Fruit fly (Drosophila melanogaster) whole organism, larva: Measurements from ENCODE around the gene CG5815.

ENCODE experiments used
- noc ChIP-seq: fragments of 200-800 bp; sonication (Bioruptor generic); optimal IDR thresholded peaks from 3 replicates; lab custom pipeline; 2019; ENCODE audit warnings: missing biosample characterization, mild to moderate bottlenecking, missing genetic modification characterization, moderate library complexity

Gene CG5815

DNA sequence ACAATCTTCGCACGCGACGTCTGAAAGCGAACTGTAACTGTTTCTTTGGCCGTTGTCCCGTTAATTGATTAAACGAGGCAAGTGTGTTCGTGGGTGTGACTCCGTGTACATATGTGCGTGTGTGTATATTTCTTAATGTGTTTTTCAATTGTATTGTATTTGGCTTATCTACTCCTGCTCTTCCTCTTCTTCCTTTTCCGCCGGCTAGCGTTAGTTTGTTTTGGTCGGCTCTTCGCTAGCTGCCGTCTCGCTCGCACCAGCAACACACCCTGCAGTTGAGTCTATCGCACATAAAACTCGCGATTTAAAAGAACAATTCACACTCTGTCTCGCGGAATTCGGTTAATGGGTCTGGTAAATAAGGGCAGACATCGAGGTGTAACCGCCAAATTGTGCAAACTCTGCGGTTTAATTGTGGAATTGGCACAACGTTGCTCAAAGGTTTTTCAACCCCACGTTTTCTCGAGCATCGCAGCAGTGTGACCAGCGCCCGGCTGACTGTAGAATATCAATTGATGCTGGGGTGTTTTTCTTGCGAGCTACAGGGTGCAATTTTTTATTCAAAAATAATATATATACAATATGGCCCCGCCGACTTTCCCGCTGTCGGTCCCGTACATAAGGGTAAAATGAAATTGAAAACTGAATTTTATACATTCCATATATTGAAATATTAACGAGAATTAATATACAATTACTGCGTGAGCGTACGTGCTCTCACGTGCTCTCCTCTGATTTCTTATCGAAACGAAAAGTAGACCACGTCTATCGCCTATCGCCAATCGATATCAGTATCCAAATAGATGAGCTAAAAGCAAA is at the start of gene CG5815, which contains the start of gene gb:
Gene CG5815, plus strand, starts transcription at position 783 of the 819 bp plus-strand sequence.
Gene gb, minus strand, starts transcription at position 487 of the 819 bp plus-strand sequence.
- no peak for TF ChIP-seq noc (tag; lab: Kevin White, UChicago)

DNA sequence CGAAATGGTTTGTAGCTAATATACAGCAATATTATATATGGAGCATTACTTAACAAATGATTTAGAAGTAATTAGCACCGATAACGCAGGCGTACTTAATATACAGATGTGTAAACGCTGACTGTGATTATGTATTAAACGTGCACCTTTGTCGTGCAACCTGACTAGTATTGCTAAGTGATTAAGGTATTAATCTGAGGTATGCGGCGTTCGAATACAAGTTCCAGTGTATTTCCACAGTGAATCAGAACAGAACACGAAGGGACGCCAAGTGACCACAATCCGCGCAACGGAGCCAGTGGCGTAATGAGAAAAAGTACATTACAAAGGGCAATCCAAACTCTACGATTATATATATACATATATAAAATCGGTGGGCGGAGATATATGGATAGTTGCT is 48.3 kb upstream of the CG5815 start, which contains the start of gene Nep5:
Gene Nep5, minus strand, starts transcription at position 101 of the 400 bp plus-strand sequence.
- TF ChIP-seq noc (tag; lab: Kevin White, UChicago), result no peak

DNA sequence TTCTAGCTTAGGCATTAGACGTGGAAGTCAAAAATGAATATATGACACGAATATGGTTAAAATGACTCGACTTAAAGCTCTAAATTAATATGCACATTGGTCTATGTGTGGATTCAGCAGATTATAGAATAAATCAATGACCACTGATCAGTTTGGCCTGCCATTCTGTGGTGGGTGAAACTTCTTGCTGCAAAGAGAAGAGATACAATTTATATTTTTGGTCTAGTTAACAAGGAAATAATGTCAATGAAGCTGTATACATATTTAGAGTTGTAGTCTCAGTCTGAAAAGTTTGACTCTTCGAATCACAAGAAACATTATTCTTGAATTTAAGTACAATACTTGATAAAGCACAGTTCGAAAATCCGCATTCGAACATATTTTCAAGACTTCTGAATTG is 47.2 kb upstream of the CG5815 start, which contains the start of gene CG43935:
Gene CG43935, plus strand, starts transcription at position 301 of the 400 bp plus-strand sequence.
- TF ChIP-seq noc (tag; lab: Kevin White, UChicago), result no peak

DNA sequence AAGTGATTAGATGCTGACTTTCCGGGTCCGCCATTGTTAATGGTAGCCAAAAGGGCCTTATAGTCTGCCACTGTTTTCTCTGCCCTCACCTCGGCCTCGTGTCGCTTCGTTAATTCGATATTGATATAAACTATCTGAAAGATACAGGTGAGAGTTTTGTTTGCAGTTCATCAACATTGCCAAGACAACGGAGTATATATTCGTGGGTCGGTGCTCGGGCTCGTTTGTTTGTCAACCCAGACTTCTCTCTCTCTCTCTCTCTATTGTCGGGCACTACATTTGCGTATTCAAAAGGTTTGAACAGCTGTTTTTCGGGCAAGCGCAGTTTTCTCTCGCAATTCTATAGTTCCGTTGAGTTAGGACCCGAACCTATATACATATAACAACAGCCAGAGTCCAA is 45.0 kb upstream of the CG5815 start:
- no peak for TF ChIP-seq noc (tag; lab: Kevin White, UChicago)

DNA sequence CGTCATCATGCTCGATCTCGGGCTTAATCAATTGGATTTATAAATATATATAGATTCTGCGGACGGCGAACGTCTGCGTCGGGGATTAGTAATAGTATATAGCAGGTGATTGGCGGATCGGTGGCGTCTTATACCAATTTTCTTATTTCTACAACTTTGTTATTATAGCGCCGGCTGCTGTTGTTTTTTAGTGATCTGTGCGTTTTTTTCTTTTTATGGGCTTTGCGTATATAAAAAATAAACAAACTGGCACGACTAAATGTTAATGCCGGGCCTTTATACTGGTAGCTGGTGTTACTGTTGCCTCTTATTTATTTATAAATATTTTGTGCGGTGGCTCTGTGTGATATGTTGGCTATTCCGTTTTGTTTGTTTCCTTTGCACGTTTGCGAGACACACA is 43.2 kb upstream of the CG5815 start:
- TF ChIP-seq noc (tag; lab: Kevin White, UChicago), result no peak

DNA sequence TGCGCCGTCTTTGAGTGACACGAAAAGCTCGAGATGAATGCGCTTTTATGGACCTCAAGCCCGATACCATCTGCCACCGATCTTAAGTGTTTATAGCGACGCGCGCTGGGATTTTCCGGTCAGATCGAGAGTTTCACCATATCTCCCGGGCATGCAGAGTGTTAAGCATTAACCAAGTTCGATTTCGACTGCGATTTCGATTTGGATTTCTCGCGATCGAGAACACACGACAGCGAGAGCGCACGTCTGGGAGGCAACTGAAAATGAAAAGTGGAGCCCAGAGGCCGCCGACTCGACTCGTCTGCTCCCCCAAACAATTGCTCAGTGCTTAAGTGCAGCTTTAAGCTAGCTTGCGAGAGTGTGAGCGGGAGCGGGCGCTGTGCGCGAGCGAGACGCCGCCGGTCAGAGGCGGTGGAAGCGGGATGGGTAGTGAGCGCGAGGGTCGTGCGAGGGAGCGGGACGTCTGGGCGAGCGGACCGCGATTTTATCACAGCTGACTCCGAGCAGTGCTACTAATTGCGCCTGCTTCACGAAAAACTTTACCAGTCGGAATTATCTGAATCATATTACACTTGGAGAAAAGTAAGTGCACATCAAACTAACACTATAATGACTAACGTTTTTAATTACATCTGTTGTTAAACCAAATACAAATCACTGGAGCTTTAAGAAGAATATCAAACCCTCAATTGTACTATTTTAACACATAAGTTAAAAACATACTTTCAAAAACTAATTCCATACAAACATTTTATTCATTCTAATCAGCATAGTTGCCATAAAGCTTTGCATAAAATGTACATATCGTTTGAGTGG is 42.3 kb upstream of the CG5815 start, which contains the start of gene spz:
Gene spz, minus strand, starts transcription at position 261 of the 816 bp plus-strand sequence.
- TF ChIP-seq noc (tag; lab: Kevin White, UChicago), result no peak

DNA sequence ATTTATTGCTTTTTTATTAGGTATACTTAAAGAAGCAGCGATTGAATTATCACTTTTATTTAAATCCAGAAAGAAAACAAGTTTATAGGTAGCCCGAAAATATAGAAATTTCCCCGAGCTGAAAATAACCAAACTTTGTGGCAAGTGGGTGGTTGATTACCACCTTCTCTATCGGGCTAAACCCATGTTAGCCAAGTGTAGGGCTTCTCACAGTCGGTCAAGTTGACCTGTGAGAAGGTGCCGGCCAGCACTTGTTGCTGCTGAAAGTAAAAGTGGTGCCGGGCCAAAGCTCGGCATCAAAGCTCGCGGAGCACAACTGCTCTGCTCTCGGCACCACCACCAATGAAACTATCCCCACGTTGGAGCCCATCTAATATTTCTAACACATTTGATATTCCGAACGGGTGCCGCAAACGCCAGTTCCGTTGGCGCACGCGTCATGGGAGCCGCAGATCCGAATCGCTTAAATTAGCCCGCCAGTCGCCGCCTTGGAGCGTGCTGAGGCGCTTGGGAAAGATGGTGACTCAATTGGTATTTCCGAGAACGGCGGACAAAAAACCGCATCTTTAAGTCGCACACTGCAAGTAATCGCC is 41.4 kb upstream of the CG5815 start:
- TF ChIP-seq noc (tag; lab: Kevin White, UChicago), result no peak

DNA sequence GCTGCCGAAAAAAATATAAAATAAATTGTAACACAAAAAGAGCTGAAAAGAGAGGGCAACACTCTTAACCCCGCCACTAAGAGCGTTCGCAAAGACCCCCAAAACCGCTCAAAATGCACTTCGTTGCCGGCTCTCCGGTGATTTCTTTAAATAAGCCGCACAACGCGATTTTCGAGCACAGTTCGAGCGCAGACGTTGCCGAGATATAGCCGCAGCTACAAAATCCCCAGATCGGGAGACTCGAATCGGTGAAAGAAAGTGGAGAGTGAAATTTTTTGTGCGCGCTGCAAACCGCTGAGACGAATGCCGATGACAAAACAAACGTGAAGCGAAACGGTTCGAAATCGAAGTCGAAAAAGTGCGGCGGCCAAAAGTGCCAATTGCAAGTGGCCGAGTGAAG is 36.7 kb upstream of the CG5815 start, which contains the start of gene CG14257:
Gene CG14257, plus strand, starts transcription at position 177 of the 400 bp plus-strand sequence.
- TF ChIP-seq noc (tag; lab: Kevin White, UChicago), result no peak

DNA sequence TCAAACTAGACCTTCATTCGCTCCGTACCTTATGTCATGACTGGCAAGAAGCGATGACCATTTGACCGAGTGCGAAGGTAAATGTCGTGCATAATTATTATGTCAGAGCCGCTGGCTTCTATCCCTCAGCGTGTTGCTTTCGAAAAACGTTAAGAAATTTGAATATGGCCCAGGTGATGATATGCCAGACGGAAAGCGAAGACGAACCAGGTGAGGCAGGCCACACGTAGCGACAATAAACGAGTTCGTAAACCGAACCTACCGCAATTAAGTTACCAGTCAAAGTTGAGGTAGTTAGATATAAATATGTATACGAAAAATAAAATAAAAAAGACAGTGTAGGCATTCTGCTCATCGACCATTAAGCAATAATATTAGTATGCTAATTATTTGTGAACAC is 35.7 kb upstream of the CG5815 start:
- no peak for TF ChIP-seq noc (tag; lab: Kevin White, UChicago)

DNA sequence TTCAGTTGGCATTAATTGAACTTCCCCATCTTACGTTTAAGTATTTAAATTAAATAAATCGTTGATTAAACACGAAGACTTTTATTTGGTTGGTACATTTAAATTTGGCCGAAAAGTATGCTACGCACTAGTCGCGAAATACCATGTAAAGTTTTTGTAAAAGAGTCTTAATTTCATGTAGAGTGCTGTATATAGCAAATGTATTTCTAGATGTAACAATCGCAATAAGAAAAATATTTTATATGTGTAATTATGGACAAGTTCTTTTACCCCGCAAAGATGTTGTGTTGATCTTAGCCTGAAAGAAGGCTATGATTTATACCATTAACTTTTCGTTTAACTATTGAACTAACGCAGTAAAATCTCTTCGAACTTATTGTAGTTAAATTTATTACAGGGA is 29.6 kb upstream of the CG5815 start:
- TF ChIP-seq noc (tag; lab: Kevin White, UChicago), result no peak

DNA sequence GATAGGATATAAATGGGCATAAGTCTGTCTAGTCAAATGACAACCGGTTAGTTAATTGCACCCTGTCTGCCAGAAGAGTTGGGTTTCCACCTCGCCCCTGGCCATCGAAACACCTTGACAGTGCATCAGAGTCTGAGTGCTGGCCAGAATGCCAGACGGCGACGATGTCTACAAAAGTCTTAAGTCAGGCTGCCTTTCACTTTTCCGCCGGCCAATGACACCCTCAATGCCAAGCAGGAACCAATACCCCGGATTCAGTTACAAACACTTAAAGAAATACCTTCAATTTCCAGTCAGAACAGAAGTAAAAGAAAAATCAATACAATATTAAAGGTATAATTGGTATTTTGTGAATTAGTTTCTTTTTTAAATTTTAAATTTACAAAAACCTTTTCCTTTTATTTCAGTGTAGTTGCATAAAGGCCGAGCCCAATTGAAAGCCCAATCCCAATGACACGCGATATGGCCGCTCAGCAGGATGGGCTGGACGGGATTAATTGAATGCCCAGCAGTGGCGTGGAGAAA is 27.8 kb upstream of the CG5815 start:
- no peak for TF ChIP-seq noc (tag; lab: Kevin White, UChicago)

DNA sequence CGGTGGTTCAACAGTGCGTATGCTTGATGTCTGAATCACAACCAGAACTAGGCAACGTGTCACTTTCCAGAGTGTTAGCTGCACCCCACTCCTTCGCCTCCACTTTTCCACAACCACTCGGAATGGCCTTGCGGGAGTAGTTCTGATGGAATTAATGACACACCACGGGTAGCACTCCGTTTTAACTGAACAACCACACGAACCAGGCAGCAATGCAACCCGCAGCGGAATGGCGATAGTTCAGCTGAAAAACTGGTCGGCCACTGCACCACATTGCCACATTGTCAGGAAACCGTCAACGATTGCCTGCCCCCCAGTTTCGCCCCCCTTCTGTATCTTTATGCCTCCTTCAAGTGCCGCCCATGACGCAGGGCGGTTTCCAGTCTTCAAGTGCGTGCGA is 24.8 kb upstream of the CG5815 start, which contains the start of gene Cpr97Ea:
Gene Cpr97Ea, minus strand, starts transcription at position 230 of the 400 bp plus-strand sequence.
- no peak for TF ChIP-seq noc (tag; lab: Kevin White, UChicago)

DNA sequence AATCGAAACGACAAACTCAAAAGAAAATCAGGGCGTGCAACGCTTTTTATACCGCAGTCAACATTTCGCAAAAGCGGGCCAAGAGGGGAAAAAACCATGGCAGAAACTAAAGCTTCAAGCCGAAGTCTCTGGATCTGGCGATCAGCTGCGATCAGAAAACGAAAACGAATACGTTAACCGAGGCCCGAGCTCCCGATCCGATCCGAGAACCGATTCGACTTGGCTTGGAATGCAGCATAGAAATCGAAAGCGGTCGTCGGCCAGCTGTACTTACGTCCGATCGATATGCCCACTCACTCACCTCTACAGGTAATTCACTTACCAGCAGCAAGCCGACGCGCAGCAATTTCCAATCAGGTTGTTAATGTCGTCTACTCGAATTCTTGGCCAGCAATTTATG is 21.3 kb upstream of the CG5815 start, which contains the start of gene Cpr97Eb:
Gene Cpr97Eb, minus strand, starts transcription at position 25 of the 400 bp plus-strand sequence.
- no peak for TF ChIP-seq noc (tag; lab: Kevin White, UChicago)

DNA sequence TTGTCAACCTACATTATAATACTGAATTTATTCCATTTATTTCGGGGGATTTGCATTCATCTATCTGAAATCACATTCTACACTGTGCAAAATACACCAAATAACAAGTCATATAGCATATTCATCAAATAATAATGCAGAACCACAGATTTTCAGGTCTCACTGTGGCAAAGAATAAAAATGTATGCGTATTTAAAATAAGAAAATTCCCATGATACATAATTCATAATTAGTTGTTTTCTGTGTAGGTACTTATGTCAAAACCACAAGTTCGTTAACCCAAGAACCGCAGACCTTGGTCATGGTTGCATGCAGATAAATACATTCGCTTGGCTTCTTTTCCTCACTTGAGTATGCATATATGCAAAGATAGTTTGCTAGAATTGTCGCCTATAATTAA is 20.1 kb upstream of the CG5815 start:
- no peak for TF ChIP-seq noc (tag; lab: Kevin White, UChicago)

DNA sequence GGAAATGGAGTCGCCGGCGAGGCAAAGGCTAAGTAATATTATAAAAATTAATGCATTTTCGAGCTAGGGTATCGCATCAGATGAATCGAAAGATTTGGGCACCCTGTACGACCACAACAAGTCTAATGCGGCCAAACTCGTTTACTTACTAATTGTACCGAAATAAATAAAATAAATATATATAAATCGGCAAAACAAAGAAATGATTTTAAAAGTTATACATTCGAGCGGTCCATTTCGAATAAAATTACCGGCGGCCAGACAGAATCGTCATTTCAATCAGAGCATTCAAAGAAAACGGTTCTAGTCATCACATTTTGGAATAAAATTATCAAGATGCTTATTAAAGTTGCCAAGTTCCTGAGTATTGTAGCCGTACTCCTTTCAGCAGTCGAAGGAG is 19.5 kb upstream of the CG5815 start, which contains the start of gene CG14258:
Gene CG14258, plus strand, starts transcription at position 301 of the 400 bp plus-strand sequence.
- no peak for TF ChIP-seq noc (tag; lab: Kevin White, UChicago)
